Fruit fly (Drosophila melanogaster) whole organism, embryonic: Measurements from ENCODE around the gene CG6340.

Source experiments
- ATbp ChIP-seq: fragments of 200-800 bp; sonication (Bioruptor generic); optimal IDR thresholded peaks from 2 replicates; lab custom pipeline; 2017; ENCODE audit warnings: missing biosample characterization, mild to moderate bottlenecking, missing genetic modification characterization, missing genetic modification reagents
- Adf1 ChIP-seq: fragments of 200-800 bp; sonication (Bioruptor generic); IDR thresholded peaks from 2 replicates; pipeline ENCODE4 v1.3.6; 2022; ENCODE audit warnings: missing biosample characterization, missing genetic modification characterization
- Bteb2 ChIP-seq: fragments of 200-800 bp; sonication (Bioruptor generic); optimal IDR thresholded peaks from 2 replicates; lab custom pipeline; 2016; ENCODE audit warnings: missing biosample characterization, missing genetic modification characterization
- CG10321 ChIP-seq: fragments of 200-800 bp; sonication (Bioruptor generic); IDR thresholded peaks from 2 replicates; pipeline ENCODE4 v1.3.6; 2022; ENCODE audit warnings: missing biosample characterization, missing genetic modification characterization
- CG10431 ChIP-seq: fragments of 200-800 bp; sonication (Bioruptor generic); optimal IDR thresholded peaks from 3 replicates; lab custom pipeline; 2018; ENCODE audit warnings: missing biosample characterization, mild to moderate bottlenecking, missing genetic modification characterization
- CG10462 ChIP-seq: fragments of 200-800 bp; sonication (Bioruptor generic); optimal IDR thresholded peaks from 2 replicates; lab custom pipeline; 2016; ENCODE audit warnings: missing biosample characterization, missing genetic modification characterization
- CG10543 ChIP-seq: fragments of 200-800 bp; sonication (Bioruptor generic); optimal IDR thresholded peaks from 3 replicates; lab custom pipeline; 2017; ENCODE audit warnings: missing biosample characterization, mild to moderate bottlenecking, missing genetic modification characterization, moderate library complexity
- CG11696 ChIP-seq: fragments of 200-800 bp; sonication (Bioruptor generic); IDR thresholded peaks from 2 replicates; pipeline ENCODE4 v1.3.6; 2022; ENCODE audit warnings: missing biosample characterization, missing genetic modification characterization
- CG12769 ChIP-seq: fragments of 200-800 bp; sonication (Bioruptor generic); optimal IDR thresholded peaks from 2 replicates; lab custom pipeline; 2019; ENCODE audit warnings: missing biosample characterization, mild to moderate bottlenecking, missing genetic modification characterization, moderate library complexity
- CG12942 ChIP-seq: fragments of 200-800 bp; sonication (Bioruptor generic); optimal IDR thresholded peaks from 3 replicates; lab custom pipeline; 2016; ENCODE audit warnings: missing biosample characterization, missing genetic modification characterization
- CG13775 ChIP-seq: fragments of 200-800 bp; sonication (Bioruptor generic); optimal IDR thresholded peaks from 3 replicates; lab custom pipeline; 2017; ENCODE audit warnings: missing biosample characterization, mild to moderate bottlenecking, missing genetic modification characterization
- CG15514 ChIP-seq: fragments of 200-800 bp; sonication (Bioruptor generic); optimal IDR thresholded peaks from 3 replicates; lab custom pipeline; 2017; ENCODE audit warnings: missing biosample characterization, missing genetic modification characterization, mild to moderate bottlenecking, moderate library complexity, missing genetic modification reagents
- CG18599 ChIP-seq: fragments of 200-800 bp; sonication (Bioruptor generic); optimal IDR thresholded peaks from 3 replicates; lab custom pipeline; 2017; ENCODE audit warnings: missing biosample characterization, missing genetic modification characterization, mild to moderate bottlenecking, moderate library complexity, missing genetic modification reagents
- CG32767 ChIP-seq: fragments of 200-800 bp; sonication (Bioruptor generic); IDR thresholded peaks from 2 replicates; pipeline ENCODE4 v1.3.6; 2022; ENCODE audit warnings: missing biosample characterization, missing genetic modification characterization
- CG32772 ChIP-seq: fragments of 200-800 bp; sonication (Bioruptor generic); IDR thresholded peaks from 2 replicates; pipeline ENCODE4 v1.3.6; 2022; ENCODE audit warnings: missing biosample characterization, missing genetic modification characterization
- CG34376 ChIP-seq: fragments of 200-800 bp; sonication (Bioruptor generic); optimal IDR thresholded peaks from 2 replicates; lab custom pipeline; 2018; ENCODE audit warnings: missing biosample characterization, mild to moderate bottlenecking, missing genetic modification characterization
- CG6765 ChIP-seq: fragments of 200-800 bp; sonication (Bioruptor generic); optimal IDR thresholded peaks from 3 replicates; lab custom pipeline; 2017; ENCODE audit warnings: missing biosample characterization, mild to moderate bottlenecking, missing genetic modification characterization
- CG9437 ChIP-seq: fragments of 200-800 bp; sonication (Bioruptor generic); optimal IDR thresholded peaks from 2 replicates; lab custom pipeline; 2018; ENCODE audit warnings: missing biosample characterization, mild to moderate bottlenecking, missing genetic modification characterization
- CG9609 ChIP-seq: fragments of 200-800 bp; sonication (Bioruptor generic); optimal IDR thresholded peaks from 3 replicates; lab custom pipeline; 2016; ENCODE audit warnings: missing biosample characterization, missing genetic modification characterization
- Chrac-16 ChIP-seq: fragments of 200-800 bp; sonication (Bioruptor generic); optimal IDR thresholded peaks from 3 replicates; lab custom pipeline; 2016; ENCODE audit warnings: missing biosample characterization, missing genetic modification characterization
- D19A ChIP-seq: fragments of 200-800 bp; optimal IDR thresholded peaks from 3 replicates; lab custom pipeline; 2019; ENCODE audit warnings: missing biosample characterization, mild to moderate bottlenecking, missing genetic modification characterization, moderate library complexity
- Deaf1 ChIP-seq: fragments of 200-800 bp; optimal IDR thresholded peaks from 3 replicates; lab custom pipeline; 2019; ENCODE audit warnings: missing biosample characterization, mild to moderate bottlenecking, missing genetic modification characterization, moderate library complexity
- Doc2 ChIP-seq: fragments of 200-800 bp; sonication (Bioruptor generic); IDR thresholded peaks from 2 replicates; pipeline ENCODE4 v1.3.6; 2022; ENCODE audit warnings: missing biosample characterization, missing genetic modification characterization
- Doc3 ChIP-seq: fragments of 200-800 bp; sonication (Bioruptor generic); IDR thresholded peaks from 3 replicates; pipeline ENCODE4 v1.3.6; 2022; ENCODE audit warnings: missing biosample characterization, missing genetic modification characterization; ENCODE audit not compliant: partially characterized antibody
- HHEX ChIP-seq: fragments of 200-800 bp; sonication (Bioruptor generic); optimal IDR thresholded peaks from 3 replicates; lab custom pipeline; 2017; ENCODE audit warnings: missing biosample characterization, mild to moderate bottlenecking, missing genetic modification characterization, missing genetic modification reagents
- Hmr ChIP-seq: fragments of 200-800 bp; sonication (Bioruptor generic); optimal IDR thresholded peaks from 3 replicates; lab custom pipeline; 2017; ENCODE audit warnings: mild to moderate bottlenecking, missing biosample characterization, missing genetic modification reagents, missing genetic modification characterization
- MTF-1 ChIP-seq: fragments of 200-800 bp; sonication (Bioruptor generic); optimal IDR thresholded peaks from 2 replicates; lab custom pipeline; 2018; ENCODE audit warnings: missing biosample characterization, mild to moderate bottlenecking, missing genetic modification characterization, borderline replicate concordance
- Med ChIP-seq: fragments of 200-800 bp; sonication (Bioruptor generic); peaks from one replicate; lab custom pipeline; 2016; ENCODE audit warnings: missing biosample characterization, missing genetic modification characterization, mild to moderate bottlenecking, inconsistent platforms, moderate library complexity
- Meics ChIP-seq: fragments of 200-800 bp; sonication (Bioruptor generic); optimal IDR thresholded peaks from 2 replicates; lab custom pipeline; 2017; ENCODE audit warnings: missing biosample characterization, mild to moderate bottlenecking, missing genetic modification characterization
- NFAT ChIP-seq: fragments of 200-800 bp; sonication (Bioruptor generic); IDR thresholded peaks from 2 replicates; pipeline ENCODE4 v1.3.6; 2022; ENCODE audit warnings: missing biosample characterization, missing genetic modification characterization
- PHDP ChIP-seq: fragments of 200-800 bp; sonication (Bioruptor generic); optimal IDR thresholded peaks from 3 replicates; lab custom pipeline; 2018; ENCODE audit warnings: missing biosample characterization, mild to moderate bottlenecking, missing genetic modification characterization, moderate library complexity
- Ssrp ChIP-seq: fragments of 200-800 bp; sonication (Bioruptor generic); optimal IDR thresholded peaks from 2 replicates; lab custom pipeline; 2018; ENCODE audit warnings: missing biosample characterization, mild to moderate bottlenecking, missing genetic modification characterization, moderate library complexity
- Trl ChIP-seq, 3 experiments: fragments of >200 bp in 2 of 3; fragments of 200-800 bp in 1 of 3; sonication (Bioruptor generic) in 1 of 3; optimal IDR thresholded peaks; 2 replicates in 1 of 3; 3 replicates in 2 of 3; lab custom pipeline; 2016 to 2017; ENCODE audit warnings: missing biosample characterization in 1 of 3, missing genetic modification characterization in 1 of 3
- bowl ChIP-seq: fragments of 200-800 bp; sonication (Bioruptor generic); IDR thresholded peaks from 2 replicates; pipeline ENCODE4 v1.3.6; 2022; ENCODE audit warnings: missing biosample characterization, missing genetic modification characterization
- chinmo ChIP-seq: fragments of 200-800 bp; sonication (Bioruptor generic); IDR thresholded peaks from 4 replicates; pipeline ENCODE4 v1.3.6; 2022; ENCODE audit warnings: missing biosample characterization, missing genetic modification characterization; ENCODE audit not compliant: partially characterized antibody
- dan ChIP-seq: fragments of 200-800 bp; sonication (Bioruptor generic); IDR thresholded peaks from 2 replicates; pipeline ENCODE4 v1.3.6; 2022; ENCODE audit warnings: missing biosample characterization, missing genetic modification characterization
- danr ChIP-seq: fragments of 200-800 bp; sonication (Bioruptor generic); IDR thresholded peaks from 2 replicates; pipeline ENCODE4 v1.3.6; 2022; ENCODE audit warnings: missing biosample characterization, missing genetic modification characterization
- dm ChIP-seq: fragments of 200-800 bp; sonication (Bioruptor generic); optimal IDR thresholded peaks from 3 replicates; lab custom pipeline; 2016; ENCODE audit warnings: missing biosample characterization, missing genetic modification characterization
- grn ChIP-seq: fragments of 200-800 bp; sonication (Bioruptor generic); optimal IDR thresholded peaks from 3 replicates; lab custom pipeline; 2017; ENCODE audit warnings: missing biosample characterization, missing genetic modification characterization
- jing ChIP-seq: fragments of 200-800 bp; sonication (Bioruptor generic); optimal IDR thresholded peaks from 2 replicates; lab custom pipeline; 2018; ENCODE audit warnings: missing biosample characterization, mild to moderate bottlenecking, missing genetic modification characterization
- kni ChIP-seq: fragments of 200-800 bp; sonication (Bioruptor generic); optimal IDR thresholded peaks from 3 replicates; lab custom pipeline; 2017; ENCODE audit warnings: mild to moderate bottlenecking, missing biosample characterization, missing genetic modification reagents, missing genetic modification characterization
- knrl ChIP-seq: fragments of 200-800 bp; sonication (Bioruptor generic); IDR thresholded peaks from 3 replicates; pipeline ENCODE4 v1.3.6; 2022; ENCODE audit warnings: missing biosample characterization, missing genetic modification characterization; ENCODE audit not compliant: partially characterized antibody
- lab ChIP-seq: fragments of 200-800 bp; sonication (Bioruptor generic); optimal IDR thresholded peaks from 3 replicates; lab custom pipeline; 2017; ENCODE audit warnings: missing biosample characterization, missing genetic modification characterization, mild to moderate bottlenecking, moderate library complexity, missing genetic modification reagents
- mirr ChIP-seq: fragments of 200-800 bp; sonication (Bioruptor generic); optimal IDR thresholded peaks from 3 replicates; lab custom pipeline; 2018; ENCODE audit warnings: missing biosample characterization, mild to moderate bottlenecking, missing genetic modification characterization
- oc ChIP-seq: fragments of 200-800 bp; sonication (Bioruptor generic); optimal IDR thresholded peaks from 2 replicates; lab custom pipeline; 2018; ENCODE audit warnings: missing biosample characterization, mild to moderate bottlenecking, missing genetic modification characterization, moderate library complexity
- pb ChIP-seq: fragments of 200-800 bp; sonication (Bioruptor generic); optimal IDR thresholded peaks from 3 replicates; lab custom pipeline; 2016; ENCODE audit warnings: missing biosample characterization, missing genetic modification characterization
- phol ChIP-seq: fragments of 200-800 bp; sonication (Bioruptor generic); optimal IDR thresholded peaks from 3 replicates; lab custom pipeline; 2018; ENCODE audit warnings: missing biosample characterization, mild to moderate bottlenecking, missing genetic modification characterization, moderate library complexity
- ranshi ChIP-seq: fragments of 200-800 bp; sonication (Bioruptor generic); IDR thresholded peaks from 2 replicates; pipeline ENCODE4 v1.3.6; 2022; ENCODE audit warnings: missing biosample characterization, missing genetic modification characterization
- sens ChIP-seq: fragments of 200-800 bp; sonication (Bioruptor generic); peaks from one replicate; lab custom pipeline; 2016; ENCODE audit warnings: missing biosample characterization, missing genetic modification characterization
- zen ChIP-seq: fragments of 200-800 bp; sonication (Bioruptor generic); optimal IDR thresholded peaks from 3 replicates; lab custom pipeline; 2018; ENCODE audit warnings: missing biosample characterization, mild to moderate bottlenecking, missing genetic modification characterization, moderate library complexity

Gene CG6340

dm6 chrX:15501706-15502267 is 19.6 kb downstream of the CG6340 start:
- peak; percentile 68 for TF ChIP-seq Med (GFP tag; lab: Kevin White, UChicago)
- peak; percentile 5 for TF ChIP-seq CG12769 (tag; lab: Kevin White, UChicago)
- peak; percentile 5 for TF ChIP-seq CG15514
- TF ChIP-seq bowl (GFP tag; lab: Robert Waterston, UW), result no peak
- peak; percentile 74 for TF ChIP-seq D19A (tag; lab: Kevin White, UChicago)
- peak; percentile 28 for TF ChIP-seq CG34376 (GFP tag; lab: Kevin White, UChicago)
- TF ChIP-seq Trl (optimal IDR thresholded peaks at IDR 0.05; lab: Kevin White, UChicago), result peak in 1 of 2 experiments; percentile 5
- no peak for TF ChIP-seq Trl (GFP tag; optimal IDR thresholded peaks at IDR 0.05; lab: Kevin White, UChicago)
- TF ChIP-seq HHEX, result peak; percentile 22
- TF ChIP-seq Hmr (GFP tag; lab: Kevin White, UChicago), result peak; percentile 6
- peak; percentile 31 for TF ChIP-seq kni
- TF ChIP-seq Meics (GFP tag; lab: Kevin White, UChicago), result peak; percentile 21
- peak; percentile 37 for TF ChIP-seq sens (GFP tag; lab: Kevin White, UChicago)
- TF ChIP-seq CG18599 (GFP tag; lab: Kevin White, UChicago), result peak; percentile 24
- no peak for TF ChIP-seq jing (GFP tag; lab: Kevin White, UChicago)
- peak; percentile 19 for TF ChIP-seq CG10431 (GFP tag; lab: Kevin White, UChicago)
- TF ChIP-seq Deaf1, result peak; percentile 14
- no peak for TF ChIP-seq oc (tag; lab: Kevin White, UChicago)
- TF ChIP-seq mirr (GFP tag; lab: Kevin White, UChicago), result peak; percentile 23
- TF ChIP-seq CG12942 (GFP tag; lab: Kevin White, UChicago), result no peak
- TF ChIP-seq MTF-1, result peak; percentile 14
- peak; percentile 60 for TF ChIP-seq lab (GFP tag; lab: Kevin White, UChicago)
- TF ChIP-seq grn, result peak; percentile 37
- TF ChIP-seq CG10543 (GFP tag; lab: Kevin White, UChicago), result peak; percentile 6
- TF ChIP-seq knrl, result no peak
- TF ChIP-seq CG32772 (GFP tag; lab: Robert Waterston, UW), result no peak

dm6 chrX:15502864-15503263 is 20.7 kb downstream of the CG6340 start:
- no peak for TF ChIP-seq Doc2 (GFP tag; lab: Robert Waterston, UW)
- no peak for TF ChIP-seq dm (GFP tag; lab: Kevin White, UChicago)
- TF ChIP-seq Bteb2 (GFP tag; lab: Kevin White, UChicago), result no peak
- no peak for TF ChIP-seq danr
- peak; percentile 20; the same call in 1 of the 2 replicates for TF ChIP-seq CG10321 (GFP tag; lab: Robert Waterston, UW)
- TF ChIP-seq CG10462 (GFP tag; lab: Kevin White, UChicago), result no peak
- no peak for TF ChIP-seq dan (GFP tag; lab: Robert Waterston, UW)
- no peak for TF ChIP-seq ranshi (GFP tag; lab: Robert Waterston, UW)
- TF ChIP-seq ATbp (GFP tag; lab: Kevin White, UChicago), result no peak
- no peak for TF ChIP-seq pb (GFP tag; lab: Kevin White, UChicago)
- TF ChIP-seq NFAT (GFP tag; lab: Robert Waterston, UW), result no peak
- no peak for TF ChIP-seq CG11696
- peak; percentile 8 for TF ChIP-seq zen (tag; lab: Kevin White, UChicago)
- no peak for TF ChIP-seq CG9437 (GFP tag; lab: Kevin White, UChicago)
- TF ChIP-seq chinmo (GFP tag; lab: Robert Waterston, UW), result no peak
- TF ChIP-seq CG9609 (GFP tag; lab: Kevin White, UChicago), result no peak
- no peak for TF ChIP-seq Ssrp (tag; lab: Kevin White, UChicago)
- TF ChIP-seq Adf1 (GFP tag; lab: Robert Waterston, UW), result peak; percentile 88
- no peak for TF ChIP-seq Doc3
- no peak for TF ChIP-seq CG32772 (GFP tag; lab: Robert Waterston, UW)
- TF ChIP-seq CG6765 (GFP tag; lab: Kevin White, UChicago), result no peak
- no peak for TF ChIP-seq CG32767
- TF ChIP-seq Chrac-16 (GFP tag; lab: Kevin White, UChicago), result no peak
- TF ChIP-seq CG13775 (GFP tag; lab: Kevin White, UChicago), result no peak
- TF ChIP-seq phol (tag; lab: Kevin White, UChicago), result peak; percentile 43
- TF ChIP-seq PHDP (tag; lab: Kevin White, UChicago), result no peak
